Worm (Caenorhabditis elegans) whole organism, early embryonic: Measurements from ENCODE around the gene C30H6.8.

ENCODE experiments used
- B0310.2 ChIP-seq: sonication (generic microtip); optimal IDR thresholded peaks from 2 replicates; lab custom pipeline; 2016; ENCODE audit warnings: mild to moderate bottlenecking, missing genetic modification characterization, missing compliant biosample characterization
- F13C5.2 ChIP-seq: sonication (generic microtip); optimal IDR thresholded peaks from 2 replicates; lab custom pipeline; 2017; ENCODE audit warnings: mild to moderate bottlenecking, missing genetic modification characterization, inconsistent platforms, missing compliant biosample characterization
- aly-1 ChIP-seq: sonication (generic microtip); optimal IDR thresholded peaks from 2 replicates; lab custom pipeline; 2016; ENCODE audit warnings: missing genetic modification characterization, missing compliant biosample characterization
- ama-1 ChIP-seq: fragments of 150-350 bp; optimal IDR thresholded peaks from 2 replicates; lab custom pipeline; 2014
- ceh-13 ChIP-seq: fragments of 200-800 bp; sonication (Bioruptor generic); optimal IDR thresholded peaks from 2 replicates; lab custom pipeline; 2018; ENCODE audit warnings: mild to moderate bottlenecking, missing genetic modification characterization, missing compliant biosample characterization
- ceh-36 ChIP-seq: sonication (generic microtip); optimal IDR thresholded peaks from 2 replicates; lab custom pipeline; 2016; ENCODE audit warnings: missing genetic modification characterization, inconsistent platforms, missing compliant biosample characterization
- ets-7 ChIP-seq: sonication (generic microtip); optimal IDR thresholded peaks from 2 replicates; lab custom pipeline; 2016; ENCODE audit warnings: missing genotype, missing genetic modification characterization, missing compliant biosample characterization
- flt-1 ChIP-seq: fragments of 200-800 bp; sonication (Bioruptor generic); IDR thresholded peaks from 2 replicates; pipeline ENCODE4 v1.3.6; 2022; ENCODE audit warnings: missing genetic modification characterization, missing compliant biosample characterization
- hmbx-1 ChIP-seq: sonication (generic microtip); optimal IDR thresholded peaks from 2 replicates; lab custom pipeline; 2016; ENCODE audit warnings: mild to moderate bottlenecking, missing genetic modification characterization, missing compliant biosample characterization
- hmg-4 ChIP-seq: fragments of 200-800 bp; sonication (Bioruptor generic); optimal IDR thresholded peaks from 2 replicates; lab custom pipeline; 2018; ENCODE audit warnings: mild to moderate bottlenecking, missing genetic modification characterization, missing compliant biosample characterization
- hnd-1 ChIP-seq: sonication (generic microtip); optimal IDR thresholded peaks from 2 replicates; lab custom pipeline; 2016; ENCODE audit warnings: missing genetic modification characterization, missing compliant biosample characterization
- pes-1 ChIP-seq: fragments of 200-800 bp; sonication (Bioruptor generic); IDR thresholded peaks from 2 replicates; pipeline ENCODE4 v1.3.6; 2022; ENCODE audit warnings: missing genetic modification reagents, missing genetic modification characterization, missing compliant biosample characterization
- scrt-1 ChIP-seq: fragments of 200-800 bp; sonication (Bioruptor generic); IDR thresholded peaks from 2 replicates; pipeline ENCODE4 v1.3.6; 2022; ENCODE audit warnings: missing genetic modification characterization, missing compliant biosample characterization
- sea-1 ChIP-seq: fragments of 200-800 bp; sonication (Bioruptor generic); conservative IDR thresholded peaks from 2 replicates; pipeline ENCODE4 v1.3.6; 2022; ENCODE audit warnings: missing genetic modification characterization, missing compliant biosample characterization
- tbx-11 ChIP-seq: fragments of 200-800 bp; sonication (Bioruptor generic); IDR thresholded peaks from 2 replicates; pipeline ENCODE4 v1.3.6; 2022; ENCODE audit warnings: missing genetic modification characterization, missing compliant biosample characterization
- tbx-37 ChIP-seq: fragments of 200-800 bp; sonication (Bioruptor generic); conservative IDR thresholded peaks from 2 replicates; pipeline ENCODE4 v1.3.6; 2022; ENCODE audit warnings: missing genetic modification reagents, missing genetic modification characterization, missing compliant biosample characterization
- tra-4 ChIP-seq: sonication (generic microtip); optimal IDR thresholded peaks from 2 replicates; lab custom pipeline; 2017; ENCODE audit warnings: missing genetic modification characterization, missing compliant biosample characterization

The C30H6.8 gene

ce11 chrIV:17343482-17343881 lies 38.6 kb upstream of the C30H6.8 start, which contains the start of gene C49C3.11:
Gene C49C3.11 (plus strand): TSS chrIV:17343782.
- no peak for TF ChIP-seq F13C5.2 (tag; lab: Kevin White, UChicago)
- no peak for TF ChIP-seq scrt-1 (GFP tag; lab: Robert Waterston, UW)
- TF ChIP-seq ets-7, result no peak
- no peak for TF ChIP-seq hmbx-1 (tag; lab: Kevin White, UChicago)
- TF ChIP-seq aly-1 (tag; lab: Kevin White, UChicago), result no peak
- TF ChIP-seq B0310.2 (tag; lab: Kevin White, UChicago), result no peak
- no peak for TF ChIP-seq flt-1 (GFP tag; lab: Robert Waterston, UW)
- TF ChIP-seq sea-1 (GFP tag; lab: Robert Waterston, UW), result no peak
- TF ChIP-seq pes-1 (GFP tag; lab: Robert Waterston, UW), result no peak
- TF ChIP-seq ama-1 (lab: Kevin White, UChicago), result no peak

DNA sequence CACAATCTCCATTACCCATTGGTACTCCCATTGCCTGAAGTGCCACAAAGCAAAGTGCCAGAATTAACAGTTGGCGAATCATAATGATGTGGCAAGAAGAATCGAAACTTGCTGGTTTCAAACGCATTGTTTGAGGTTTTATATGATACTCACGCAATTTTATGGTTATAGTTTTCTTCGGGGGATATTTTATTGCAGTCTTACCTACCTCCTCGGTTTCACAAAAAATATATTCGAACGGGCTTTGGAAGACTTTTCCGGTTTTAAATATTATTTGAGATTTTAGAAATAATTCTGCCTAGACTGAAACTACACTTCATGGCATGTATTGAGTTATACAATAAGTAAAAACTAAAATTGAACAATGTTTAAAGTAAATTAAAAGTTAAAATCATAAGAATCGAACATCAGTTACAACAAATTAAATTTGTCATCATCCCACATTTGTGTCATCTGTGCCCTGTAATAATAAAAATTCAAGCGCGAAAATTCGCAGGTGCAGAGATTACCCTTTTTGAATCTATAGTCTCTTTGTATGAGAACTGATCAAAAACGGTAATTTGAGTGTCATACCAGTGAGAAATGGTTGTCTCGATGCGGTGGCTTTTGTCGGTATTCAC lies 35.4 kb upstream of the C30H6.8 start, which contains the start of the genes clec-197 and clec-198:
Gene clec-197 (minus strand): TSS at position 101 of the 620 bp plus-strand sequence.
Gene clec-198 (plus strand): TSS at position 570 of the 620 bp plus-strand sequence.
- TF ChIP-seq F13C5.2 (tag; lab: Kevin White, UChicago) (no peak), B0310.2 (tag; lab: Kevin White, UChicago) (no peak), flt-1 (GFP tag; lab: Robert Waterston, UW) (no peak), tbx-11 (GFP tag; lab: Robert Waterston, UW) (no peak), sea-1 (GFP tag; lab: Robert Waterston, UW) (no peak), tbx-37 (GFP tag; lab: Robert Waterston, UW) (no peak), ceh-36 (tag; lab: Kevin White, UChicago) (no peak), pes-1 (GFP tag; lab: Robert Waterston, UW) (no peak), ets-7 (no peak), aly-1 (tag; lab: Kevin White, UChicago) (no peak), hmg-4 (GFP tag; lab: Kevin White, UChicago) (no peak)

ce11 chrIV:17351586-17351985 lies 30.5 kb upstream of the C30H6.8 start, which contains the start of gene clec-199:
Gene clec-199 (plus strand): TSS chrIV:17351886.
- TF ChIP-seq hmg-4 (GFP tag; lab: Kevin White, UChicago), result no peak
- TF ChIP-seq scrt-1 (GFP tag; lab: Robert Waterston, UW), result no peak
- TF ChIP-seq hmbx-1 (tag; lab: Kevin White, UChicago), result no peak
- TF ChIP-seq flt-1 (GFP tag; lab: Robert Waterston, UW), result no peak
- no peak for TF ChIP-seq tbx-37 (GFP tag; lab: Robert Waterston, UW)
- no peak for TF ChIP-seq pes-1 (GFP tag; lab: Robert Waterston, UW)
- no peak for TF ChIP-seq sea-1 (GFP tag; lab: Robert Waterston, UW)
- TF ChIP-seq hnd-1 (tag; lab: Kevin White, UChicago), result no peak
- TF ChIP-seq aly-1 (tag; lab: Kevin White, UChicago), result no peak
- no peak for TF ChIP-seq F13C5.2 (tag; lab: Kevin White, UChicago)
- TF ChIP-seq tbx-11 (GFP tag; lab: Robert Waterston, UW), result no peak
- no peak for TF ChIP-seq ceh-36 (tag; lab: Kevin White, UChicago)
- no peak for TF ChIP-seq B0310.2 (tag; lab: Kevin White, UChicago)
- TF ChIP-seq ama-1 (lab: Kevin White, UChicago), result no peak
- no peak for TF ChIP-seq tra-4 (tag; lab: Kevin White, UChicago)

DNA sequence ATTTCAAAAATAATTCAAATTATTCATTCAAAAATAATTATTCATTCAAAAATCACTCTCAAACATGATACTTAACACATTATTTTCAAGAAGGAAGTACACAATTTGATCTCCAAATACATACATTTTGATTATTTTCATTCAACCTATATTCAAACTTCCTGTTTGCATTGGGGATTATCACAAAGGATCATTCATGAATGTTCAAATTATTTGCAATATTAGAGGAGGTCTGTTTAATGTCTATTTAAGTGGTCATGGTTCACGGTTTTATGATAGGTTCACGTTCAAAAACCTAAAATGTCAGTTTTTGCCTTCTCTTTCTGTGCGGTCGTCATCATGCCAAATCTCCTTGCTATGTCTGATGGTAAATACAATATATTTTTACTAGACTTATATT lies 21.0 kb upstream of the C30H6.8 start, which contains the start of gene clec-202:
Gene clec-202 (plus strand): TSS at position 301 of the 400 bp plus-strand sequence.
- TF ChIP-seq ama-1 (lab: Kevin White, UChicago) (no peak), scrt-1 (GFP tag; lab: Robert Waterston, UW) (no peak), flt-1 (GFP tag; lab: Robert Waterston, UW) (no peak), hnd-1 (tag; lab: Kevin White, UChicago) (no peak), F13C5.2 (tag; lab: Kevin White, UChicago) (no peak), hmbx-1 (tag; lab: Kevin White, UChicago) (no peak), sea-1 (GFP tag; lab: Robert Waterston, UW) (no peak), hmg-4 (GFP tag; lab: Kevin White, UChicago) (no peak), tbx-11 (GFP tag; lab: Robert Waterston, UW) (no peak), tbx-37 (GFP tag; lab: Robert Waterston, UW) (no peak), ceh-13 (GFP tag; lab: Kevin White, UChicago) (no peak), tra-4 (tag; lab: Kevin White, UChicago) (no peak), pes-1 (GFP tag; lab: Robert Waterston, UW) (no peak), aly-1 (tag; lab: Kevin White, UChicago) (no peak), ets-7 (no peak), B0310.2 (tag; lab: Kevin White, UChicago) (no peak)

ce11 chrIV:17367294-17367693 lies 14.8 kb upstream of the C30H6.8 start, which contains the start of gene zipt-17:
Gene zipt-17 (minus strand): TSS chrIV:17367394.
- TF ChIP-seq B0310.2 (tag; lab: Kevin White, UChicago) (no peak), aly-1 (tag; lab: Kevin White, UChicago) (no peak), sea-1 (GFP tag; lab: Robert Waterston, UW) (no peak), F13C5.2 (tag; lab: Kevin White, UChicago) (no peak), tra-4 (tag; lab: Kevin White, UChicago) (no peak), ceh-36 (tag; lab: Kevin White, UChicago) (no peak), hmg-4 (GFP tag; lab: Kevin White, UChicago) (no peak), tbx-37 (GFP tag; lab: Robert Waterston, UW) (no peak), ets-7 (no peak), flt-1 (GFP tag; lab: Robert Waterston, UW) (no peak), tbx-11 (GFP tag; lab: Robert Waterston, UW) (no peak), hnd-1 (tag; lab: Kevin White, UChicago) (no peak), scrt-1 (GFP tag; lab: Robert Waterston, UW) (no peak), ceh-13 (GFP tag; lab: Kevin White, UChicago) (no peak), hmbx-1 (tag; lab: Kevin White, UChicago) (no peak), ama-1 (lab: Kevin White, UChicago) (no peak), pes-1 (GFP tag; lab: Robert Waterston, UW) (no peak)

DNA sequence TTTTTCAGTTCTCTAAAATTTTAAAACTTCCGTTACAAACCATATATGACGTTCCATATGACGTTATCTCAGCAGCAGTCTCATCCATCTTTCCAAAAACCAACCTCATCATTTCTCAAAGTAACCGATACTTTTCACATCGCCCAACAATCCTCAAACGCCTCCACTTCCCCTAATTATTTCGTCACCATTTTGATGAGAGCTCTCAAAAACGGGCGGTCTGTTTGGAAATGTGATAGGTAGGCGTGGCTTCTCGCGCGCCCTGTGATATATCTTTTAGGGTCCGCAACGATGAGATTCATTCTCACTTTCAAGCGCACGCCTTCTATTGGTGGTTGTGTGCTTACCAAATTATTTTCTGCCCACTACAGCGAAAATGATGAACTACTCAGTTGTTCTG lies 13.8 kb upstream of the C30H6.8 start, which contains the start of gene trh-1:
Gene trh-1 (plus strand): TSS at position 301 of the 400 bp plus-strand sequence.
- no peak for TF ChIP-seq aly-1 (tag; lab: Kevin White, UChicago)
- TF ChIP-seq tbx-37 (GFP tag; lab: Robert Waterston, UW), result no peak
- TF ChIP-seq B0310.2 (tag; lab: Kevin White, UChicago), result no peak
- TF ChIP-seq pes-1 (GFP tag; lab: Robert Waterston, UW), result no peak
